Fruit fly (Drosophila melanogaster) whole organism, embryonic: ENCODE measurements around the gene CG13843.

Source experiments
- Bdp1 ChIP-seq: fragments of 200-800 bp; sonication (Bioruptor generic); optimal IDR thresholded peaks from 3 replicates; lab custom pipeline; 2016; ENCODE audit warnings: missing biosample characterization, missing genetic modification characterization
- CG11504 ChIP-seq: fragments of 200-800 bp; sonication (Bioruptor generic); optimal IDR thresholded peaks from 3 replicates; lab custom pipeline; 2019; ENCODE audit warnings: missing biosample characterization, mild to moderate bottlenecking, missing genetic modification characterization, moderate library complexity
- CG1233 ChIP-seq: fragments of 200-800 bp; sonication (Bioruptor generic); optimal IDR thresholded peaks from 4 replicates; lab custom pipeline; 2018; ENCODE audit warnings: missing biosample characterization, mild to moderate bottlenecking, missing genetic modification characterization
- CG12942 ChIP-seq: fragments of 200-800 bp; sonication (Bioruptor generic); optimal IDR thresholded peaks from 3 replicates; lab custom pipeline; 2016; ENCODE audit warnings: missing biosample characterization, missing genetic modification characterization
- CG15011 ChIP-seq: fragments of 200-800 bp; sonication (Bioruptor generic); optimal IDR thresholded peaks from 3 replicates; lab custom pipeline; 2018; ENCODE audit warnings: missing biosample characterization, mild to moderate bottlenecking, missing genetic modification characterization
- CG17186 ChIP-seq: fragments of 200-800 bp; sonication (Bioruptor generic); optimal IDR thresholded peaks from 3 replicates; lab custom pipeline; 2017; ENCODE audit warnings: missing biosample characterization, missing genetic modification reagents, missing genetic modification characterization
- CG17328 ChIP-seq: fragments of 200-800 bp; sonication (Bioruptor generic); IDR thresholded peaks from 2 replicates; pipeline ENCODE4 v1.3.6; 2022; ENCODE audit warnings: missing biosample characterization, missing genetic modification characterization
- CG17829 ChIP-seq: fragments of 200-800 bp; optimal IDR thresholded peaks from 2 replicates; lab custom pipeline; 2019; ENCODE audit warnings: missing biosample characterization, mild to moderate bottlenecking, missing genetic modification characterization, moderate library complexity
- CG1792 ChIP-seq: fragments of 200-800 bp; sonication (Bioruptor generic); optimal IDR thresholded peaks from 2 replicates; lab custom pipeline; 2016; ENCODE audit warnings: missing biosample characterization, missing genetic modification characterization
- CG18599 ChIP-seq: fragments of 200-800 bp; sonication (Bioruptor generic); optimal IDR thresholded peaks from 3 replicates; lab custom pipeline; 2017; ENCODE audit warnings: missing biosample characterization, missing genetic modification characterization, mild to moderate bottlenecking, moderate library complexity, missing genetic modification reagents
- CG18619 ChIP-seq: fragments of 200-800 bp; sonication (Bioruptor generic); optimal IDR thresholded peaks from 3 replicates; lab custom pipeline; 2017; ENCODE audit warnings: missing biosample characterization, mild to moderate bottlenecking, missing genetic modification characterization
- CG2875 ChIP-seq: fragments of 200-800 bp; sonication (Bioruptor generic); optimal IDR thresholded peaks from 2 replicates; lab custom pipeline; 2017; ENCODE audit warnings: missing biosample characterization, mild to moderate bottlenecking, missing genetic modification characterization, missing genetic modification reagents
- CG34224 ChIP-seq: fragments of 200-800 bp; sonication (Bioruptor generic); IDR thresholded peaks from 3 replicates; pipeline ENCODE4 v1.3.6; 2022; ENCODE audit warnings: missing biosample characterization, missing genetic modification characterization; ENCODE audit not compliant: partially characterized antibody
- CG4617 ChIP-seq: fragments of 200-800 bp; sonication (Bioruptor generic); optimal IDR thresholded peaks from 3 replicates; lab custom pipeline; 2016; ENCODE audit warnings: missing biosample characterization, missing genetic modification characterization, borderline replicate concordance
- CG8089 ChIP-seq: fragments of 200-800 bp; sonication (Bioruptor generic); optimal IDR thresholded peaks from 3 replicates; lab custom pipeline; 2016; ENCODE audit warnings: missing biosample characterization, missing genetic modification characterization
- CG8359 ChIP-seq: fragments of 200-800 bp; sonication (Bioruptor generic); optimal IDR thresholded peaks from 2 replicates; lab custom pipeline; 2017; ENCODE audit warnings: missing biosample characterization, mild to moderate bottlenecking, missing genetic modification characterization, borderline replicate concordance
- CG8478 ChIP-seq: fragments of >200 bp; optimal IDR thresholded peaks from 2 replicates; lab custom pipeline; 2018
- CG8765 ChIP-seq: fragments of 200-800 bp; sonication (Bioruptor generic); IDR thresholded peaks from 2 replicates; pipeline ENCODE4 v1.3.6; 2022; ENCODE audit warnings: missing biosample characterization, missing genetic modification characterization
- CG9609 ChIP-seq: fragments of 200-800 bp; sonication (Bioruptor generic); optimal IDR thresholded peaks from 3 replicates; lab custom pipeline; 2016; ENCODE audit warnings: missing biosample characterization, missing genetic modification characterization
- CG9727 ChIP-seq: fragments of 200-800 bp; sonication (Bioruptor generic); optimal IDR thresholded peaks from 3 replicates; lab custom pipeline; 2017; ENCODE audit warnings: missing biosample characterization, mild to moderate bottlenecking, missing genetic modification characterization
- CkIIα-i1 ChIP-seq: fragments of 200-800 bp; sonication (Bioruptor generic); IDR thresholded peaks from 2 replicates; pipeline ENCODE4 v1.3.6; 2022; ENCODE audit warnings: missing biosample characterization, missing genetic modification characterization
- Dp ChIP-seq: fragments of 200-800 bp; sonication (Bioruptor generic); optimal IDR thresholded peaks from 2 replicates; lab custom pipeline; 2018; ENCODE audit warnings: missing biosample characterization, mild to moderate bottlenecking, missing genetic modification characterization, moderate library complexity
- E2f2 ChIP-seq: fragments of 200-800 bp; sonication (Bioruptor generic); IDR thresholded peaks from 2 replicates; pipeline ENCODE4 v1.3.6; 2022; ENCODE audit warnings: missing biosample characterization, missing genetic modification characterization
- H2.0 ChIP-seq: fragments of 200-800 bp; sonication (Bioruptor generic); IDR thresholded peaks from 2 replicates; pipeline ENCODE4 v1.3.6; 2022; ENCODE audit warnings: missing biosample characterization, missing genetic modification characterization
- HLH54F ChIP-seq: fragments of 200-800 bp; sonication (Bioruptor generic); optimal IDR thresholded peaks from 3 replicates; lab custom pipeline; 2016; ENCODE audit warnings: missing biosample characterization, missing genetic modification characterization
- Jarid2 ChIP-seq: fragments of 200-800 bp; sonication (Bioruptor generic); optimal IDR thresholded peaks from 3 replicates; lab custom pipeline; 2017; ENCODE audit warnings: mild to moderate bottlenecking, missing biosample characterization, missing genetic modification reagents, missing genetic modification characterization
- MESR4 ChIP-seq: fragments of 200-800 bp; sonication (Bioruptor generic); optimal IDR thresholded peaks from 2 replicates; lab custom pipeline; 2018; ENCODE audit warnings: missing biosample characterization, mild to moderate bottlenecking, missing genetic modification characterization, moderate library complexity
- Meics ChIP-seq: fragments of 200-800 bp; sonication (Bioruptor generic); optimal IDR thresholded peaks from 2 replicates; lab custom pipeline; 2017; ENCODE audit warnings: missing biosample characterization, mild to moderate bottlenecking, missing genetic modification characterization
- Six4 ChIP-seq: fragments of 200-800 bp; sonication (Bioruptor generic); optimal IDR thresholded peaks from 2 replicates; lab custom pipeline; 2016; ENCODE audit warnings: missing biosample characterization, missing genetic modification characterization
- Sox100B ChIP-seq: fragments of 200-800 bp; sonication (Bioruptor generic); optimal IDR thresholded peaks from 3 replicates; lab custom pipeline; 2018; ENCODE audit warnings: missing biosample characterization, mild to moderate bottlenecking, missing genetic modification characterization
- abd-A ChIP-seq: fragments of 200-800 bp; sonication (Bioruptor generic); optimal IDR thresholded peaks from 3 replicates; lab custom pipeline; 2019; ENCODE audit warnings: missing biosample characterization, mild to moderate bottlenecking, missing genetic modification characterization, moderate library complexity
- al ChIP-seq: fragments of 200-800 bp; sonication (Bioruptor generic); IDR thresholded peaks from 2 replicates; pipeline ENCODE4 v1.3.6; 2022; ENCODE audit warnings: missing biosample characterization, missing genetic modification characterization
- aop ChIP-seq: fragments of 200-800 bp; sonication (Bioruptor generic); IDR thresholded peaks from 2 replicates; pipeline ENCODE4 v1.3.6; 2022; ENCODE audit warnings: missing biosample characterization, missing genetic modification characterization
- bab2 ChIP-seq: fragments of 200-800 bp; sonication (Bioruptor generic); optimal IDR thresholded peaks from 2 replicates; lab custom pipeline; 2016; ENCODE audit warnings: missing biosample characterization, missing genetic modification characterization
- bowl ChIP-seq: fragments of 200-800 bp; sonication (Bioruptor generic); IDR thresholded peaks from 2 replicates; pipeline ENCODE4 v1.3.6; 2022; ENCODE audit warnings: missing biosample characterization, missing genetic modification characterization
- cad ChIP-seq: fragments of >200 bp; optimal IDR thresholded peaks from 2 replicates; lab custom pipeline; 2017; ENCODE audit warnings: missing biosample characterization, missing genetic modification characterization
- crol ChIP-seq: fragments of 200-800 bp; sonication (Bioruptor generic); IDR thresholded peaks from 2 replicates; pipeline ENCODE4 v1.3.6; 2022; ENCODE audit warnings: missing biosample characterization, missing genetic modification characterization
- da ChIP-seq: fragments of 200-800 bp; sonication (Bioruptor generic); optimal IDR thresholded peaks from 2 replicates; lab custom pipeline; 2016; ENCODE audit warnings: missing biosample characterization, missing genetic modification characterization
- dysf ChIP-seq: fragments of 200-800 bp; sonication (Bioruptor generic); IDR thresholded peaks from 3 replicates; pipeline ENCODE4 v1.3.6; 2022; ENCODE audit warnings: missing biosample characterization, missing genetic modification characterization
- ewg ChIP-seq: fragments of 200-800 bp; sonication (Bioruptor generic); optimal IDR thresholded peaks from 3 replicates; lab custom pipeline; 2017; ENCODE audit warnings: mild to moderate bottlenecking, missing biosample characterization, missing genetic modification reagents, missing genetic modification characterization
- ind ChIP-seq: fragments of 200-800 bp; sonication (Bioruptor generic); optimal IDR thresholded peaks from 3 replicates; lab custom pipeline; 2016; ENCODE audit warnings: missing biosample characterization, missing genetic modification characterization
- insv ChIP-seq, 2 experiments: fragments of 200-800 bp; sonication (Bioruptor generic); optimal IDR thresholded peaks; 3 replicates each; lab custom pipeline; 2016 to 2018; ENCODE audit warnings: missing biosample characterization in 2 of 2, missing genetic modification characterization in 2 of 2
- jigr1 ChIP-seq: fragments of 200-800 bp; sonication (Bioruptor generic); IDR thresholded peaks from 3 replicates; pipeline ENCODE4 v1.3.6; 2022; ENCODE audit warnings: missing biosample characterization, missing genetic modification characterization
- lbe ChIP-seq: fragments of 200-800 bp; sonication (Bioruptor generic); optimal IDR thresholded peaks from 2 replicates; lab custom pipeline; 2016; ENCODE audit warnings: missing biosample characterization, mild to moderate bottlenecking, missing genetic modification characterization
- nerfin-2 ChIP-seq: fragments of 200-800 bp; sonication (Bioruptor generic); IDR thresholded peaks from 2 replicates; pipeline ENCODE4 v1.3.6; 2022; ENCODE audit warnings: missing biosample characterization, missing genetic modification characterization; ENCODE audit not compliant: partially characterized antibody
- oc ChIP-seq: fragments of 200-800 bp; sonication (Bioruptor generic); optimal IDR thresholded peaks from 2 replicates; lab custom pipeline; 2018; ENCODE audit warnings: missing biosample characterization, mild to moderate bottlenecking, missing genetic modification characterization, moderate library complexity
- onecut ChIP-seq: fragments of 200-800 bp; sonication (Bioruptor generic); IDR thresholded peaks from 2 replicates; pipeline ENCODE4 v1.3.6; 2022; ENCODE audit warnings: missing biosample characterization, missing genetic modification characterization
- otp ChIP-seq: fragments of 200-800 bp; sonication (Bioruptor generic); IDR thresholded peaks from 3 replicates; pipeline ENCODE4, ENCODE4 v1.3.6; 2022; ENCODE audit warnings: missing biosample characterization, missing genetic modification characterization
- pnt ChIP-seq: fragments of 200-800 bp; sonication (Bioruptor generic); optimal IDR thresholded peaks from 3 replicates; lab custom pipeline; 2016; ENCODE audit warnings: missing biosample characterization, missing genetic modification characterization
- tap ChIP-seq: fragments of 200-800 bp; optimal IDR thresholded peaks from 3 replicates; lab custom pipeline; 2019; ENCODE audit warnings: missing biosample characterization, mild to moderate bottlenecking, missing genetic modification characterization, moderate library complexity
- vnd ChIP-seq: fragments of 200-800 bp; sonication (Bioruptor generic); IDR thresholded peaks from 3 replicates; pipeline ENCODE4 v1.3.6; 2022; ENCODE audit warnings: missing biosample characterization, missing genetic modification characterization; ENCODE audit not compliant: partially characterized antibody

The CG13843 gene

DNA sequence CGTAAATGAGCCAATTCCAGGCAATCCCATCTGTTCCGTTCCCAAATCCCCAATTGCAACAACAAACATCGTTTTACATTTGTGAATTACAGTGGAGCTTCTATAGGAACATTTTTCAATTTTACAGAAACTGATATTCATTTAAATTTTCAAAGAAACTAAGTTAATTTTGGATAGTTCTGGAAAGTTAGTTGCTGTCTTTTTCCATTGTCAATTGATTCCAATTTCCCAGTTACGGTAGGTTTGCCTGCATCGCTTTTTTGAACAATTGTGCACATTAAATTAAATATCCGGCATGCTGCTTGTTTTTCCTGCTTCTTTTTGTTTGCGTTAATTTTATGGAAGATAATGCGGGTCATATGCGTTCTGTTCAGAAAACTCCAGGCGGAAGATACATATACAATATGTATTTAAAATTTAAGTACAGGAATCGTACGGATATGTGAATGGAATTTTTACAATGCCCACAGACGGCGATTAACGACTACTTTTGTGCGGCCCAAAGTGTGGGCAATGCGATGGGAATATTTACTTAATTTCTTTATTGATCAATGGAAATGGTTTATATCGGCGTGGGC is 18.7 kb downstream of the CG13843 start (continued):
- TF ChIP-seq CG15011 (GFP tag; lab: Kevin White, UChicago) = no peak
- TF ChIP-seq CG18619 = peak; percentile 17
- no peak for TF ChIP-seq CG8765 (GFP tag; lab: Robert Waterston, UW)
- no peak for TF ChIP-seq CG1792
- peak; percentile 14 for TF ChIP-seq CG12942 (GFP tag; lab: Kevin White, UChicago)
- peak; percentile 54 for TF ChIP-seq CG11504 (tag; lab: Kevin White, UChicago)
- no peak for TF ChIP-seq CG17829 (tag; lab: Kevin White, UChicago)
- TF ChIP-seq pnt = no peak
- peak; percentile 43 for TF ChIP-seq H2.0 (GFP tag; lab: Robert Waterston, UW)
- no peak for TF ChIP-seq onecut (GFP tag; lab: Robert Waterston, UW)
- 0 out of 3 replicates have a peak, but pooled peaks have one; percentile 35 for TF ChIP-seq dysf (GFP tag; lab: Robert Waterston, UW)
- no peak for TF ChIP-seq otp (GFP tag; lab: Robert Waterston, UW)
- TF ChIP-seq Sox100B = no peak
- TF ChIP-seq lbe (GFP tag; lab: Kevin White, UChicago) = no peak
- no peak for TF ChIP-seq cad
- no peak for TF ChIP-seq CG8089 (GFP tag; lab: Kevin White, UChicago)
- TF ChIP-seq CG4617 (GFP tag; lab: Kevin White, UChicago) = no peak
- no peak for TF ChIP-seq vnd (GFP tag; lab: Robert Waterston, UW)
- no peak for TF ChIP-seq insv (GFP tag; optimal IDR thresholded peaks at IDR 0.05; lab: Kevin White, UChicago)
- peak; percentile 16 for TF ChIP-seq ind
- TF ChIP-seq jigr1 (GFP tag; lab: Robert Waterston, UW) = no peak
- no peak for TF ChIP-seq aop (GFP tag; lab: Robert Waterston, UW)
- no peak for TF ChIP-seq CG17186 (GFP tag; lab: Kevin White, UChicago)
- TF ChIP-seq tap (tag; lab: Kevin White, UChicago) = no peak
- peak; percentile 13; the same call in 1 of the 2 replicates for TF ChIP-seq E2f2
- no peak for TF ChIP-seq Bdp1
- peak; percentile 15 for TF ChIP-seq bab2 (GFP tag; lab: Kevin White, UChicago)
- TF ChIP-seq CG34224 = no peak
- TF ChIP-seq CG9609 = no peak
- no peak for TF ChIP-seq CG8359 (GFP tag; lab: Kevin White, UChicago)
- no peak for TF ChIP-seq nerfin-2 (GFP tag; lab: Robert Waterston, UW)
- TF ChIP-seq oc = no peak
- no peak for TF ChIP-seq Meics (GFP tag; lab: Kevin White, UChicago)
- no peak for TF ChIP-seq Dp (GFP tag; lab: Kevin White, UChicago)
- TF ChIP-seq CG2875 (GFP tag; lab: Kevin White, UChicago) = no peak
- no peak for TF ChIP-seq ewg (GFP tag; lab: Kevin White, UChicago)
- TF ChIP-seq CG17328 = peak; percentile 38; the same call in 1 of the 2 replicates
- no peak for TF ChIP-seq da (GFP tag; lab: Kevin White, UChicago)
- TF ChIP-seq CkIIα-i1 = no peak
- no peak for TF ChIP-seq bowl (GFP tag; lab: Robert Waterston, UW)
- peak; percentile 50 for TF ChIP-seq HLH54F
- no peak for TF ChIP-seq Six4 (GFP tag; lab: Kevin White, UChicago)
- TF ChIP-seq Jarid2 (GFP tag; lab: Kevin White, UChicago) = no peak
- no peak for TF ChIP-seq CG1233 (GFP tag; lab: Kevin White, UChicago)
- TF ChIP-seq CG18599 (GFP tag; lab: Kevin White, UChicago) = peak; percentile 5
- no peak for TF ChIP-seq MESR4 (GFP tag; lab: Kevin White, UChicago)
- no peak for TF ChIP-seq CG9727 (GFP tag; lab: Kevin White, UChicago)
- no peak for TF ChIP-seq al (GFP tag; lab: Robert Waterston, UW)
- TF ChIP-seq CG8478 (lab: Kevin White, UChicago) = no peak
- no peak for TF ChIP-seq abd-A (tag; lab: Kevin White, UChicago)
- no peak for TF ChIP-seq crol (GFP tag; lab: Robert Waterston, UW)
